Worm (Caenorhabditis elegans): Measurements from ENCODE around the gene ceh-30.

The ceh-30 gene

DNA sequence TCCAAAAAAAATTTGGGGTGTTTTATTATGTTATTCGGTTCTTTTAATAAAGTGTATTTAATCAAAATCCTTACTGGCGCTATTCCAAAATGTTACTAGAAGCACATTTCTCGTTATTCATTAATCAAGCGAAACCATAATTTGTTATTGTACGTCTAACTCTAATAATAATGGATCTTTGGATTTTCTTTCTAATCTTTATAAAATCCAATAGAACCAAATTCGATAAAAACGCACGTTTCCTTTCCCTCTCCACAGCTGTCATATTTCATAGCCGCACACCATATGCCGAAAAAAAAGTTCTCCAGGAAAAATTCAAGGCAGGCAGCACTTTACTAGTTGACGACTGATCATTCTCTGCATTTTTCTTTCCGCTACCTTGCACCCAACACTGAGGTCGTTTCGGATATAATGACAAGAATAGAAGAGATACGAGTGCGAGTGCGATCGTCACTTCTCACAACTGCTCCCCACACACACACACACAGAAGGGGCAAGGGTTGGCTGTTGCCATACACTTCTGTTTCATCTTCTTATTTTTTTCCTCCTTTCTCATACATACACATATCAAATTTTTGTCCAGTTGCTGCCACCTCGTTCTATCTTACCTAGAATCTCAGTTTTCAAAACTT, 39.7 kb upstream of the ceh-30 start (continued):
- TF ChIP-seq rnt-1 (tag; optimal IDR thresholded peaks at IDR 0.05): peak; percentile 38
- TF ChIP-seq elt-3 (tag; optimal IDR thresholded peaks at IDR 0.05): no peak
- TF ChIP-seq efl-3 (GFP tag; optimal IDR thresholded peaks at IDR 0.05): no peak
- TF ChIP-seq fos-1 (tag; optimal IDR thresholded peaks at IDR 0.05): no peak
- TF ChIP-seq efl-1 (optimal IDR thresholded peaks at IDR 0.05): no peak
- peak in 1 of 2 experiments; percentile 77 for TF ChIP-seq efl-1 (GFP tag; optimal IDR thresholded peaks at IDR 0.05 in 1 of 2)
- no peak for TF ChIP-seq unc-98 (GFP tag; IDR thresholded peaks at IDR 0.05)
- no peak for TF ChIP-seq isw-1 (GFP tag; IDR thresholded peaks at IDR 0.05)
- TF ChIP-seq nhr-85 (tag): peak; percentile 17
- TF ChIP-seq fkh-8 (tag; optimal IDR thresholded peaks at IDR 0.05): peak; percentile 32

DNA sequence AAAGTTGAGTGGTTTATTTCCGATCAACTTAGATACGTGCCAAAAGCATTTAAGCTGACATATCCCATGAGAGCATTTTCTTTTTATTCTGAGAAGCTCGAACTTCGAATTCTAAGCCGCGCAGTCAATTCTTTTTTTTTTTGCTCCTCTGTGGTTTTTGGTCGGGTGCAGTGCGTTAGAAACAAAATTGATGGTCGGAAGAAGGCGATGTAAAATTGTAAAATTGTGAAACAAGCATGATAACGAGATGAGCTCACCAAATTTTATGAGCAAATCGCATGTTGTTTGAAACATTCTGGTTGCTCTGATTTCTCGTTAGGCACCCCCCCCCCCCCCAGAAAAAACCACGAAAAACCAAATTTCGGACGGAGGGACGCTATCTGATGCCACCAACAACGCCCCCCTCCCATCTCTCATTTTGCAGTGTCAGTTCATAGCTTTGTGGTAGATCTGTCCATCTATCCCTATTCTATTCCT, 38.7 kb upstream of the ceh-30 start, which contains the start of gene aqp-7:
Gene aqp-7, plus strand, starts transcription at position 427 of the 477 bp plus-strand sequence.
- peak; percentile 22 for TF ChIP-seq fkh-10 (GFP tag; optimal IDR thresholded peaks at IDR 0.05)
- TF ChIP-seq snu-23 (GFP tag; optimal IDR thresholded peaks at IDR 0.05): no peak
- TF ChIP-seq efl-1 (optimal IDR thresholded peaks at IDR 0.05): no peak
- peak in 1 of 2 experiments; percentile 8 for TF ChIP-seq efl-1 (GFP tag; optimal IDR thresholded peaks at IDR 0.05 in 1 of 2)
- TF ChIP-seq lin-14 (GFP tag; optimal IDR thresholded peaks at IDR 0.05): peak; percentile 52
- no peak for TF ChIP-seq ztf-4 (tag; optimal IDR thresholded peaks at IDR 0.05)
- peak; percentile 11 for TF ChIP-seq egl-13 (tag; optimal IDR thresholded peaks at IDR 0.05)
- TF ChIP-seq unc-86 (tag; optimal IDR thresholded peaks at IDR 0.05): no peak
- no peak for TF ChIP-seq unc-30 (tag; optimal IDR thresholded peaks at IDR 0.05)

DNA sequence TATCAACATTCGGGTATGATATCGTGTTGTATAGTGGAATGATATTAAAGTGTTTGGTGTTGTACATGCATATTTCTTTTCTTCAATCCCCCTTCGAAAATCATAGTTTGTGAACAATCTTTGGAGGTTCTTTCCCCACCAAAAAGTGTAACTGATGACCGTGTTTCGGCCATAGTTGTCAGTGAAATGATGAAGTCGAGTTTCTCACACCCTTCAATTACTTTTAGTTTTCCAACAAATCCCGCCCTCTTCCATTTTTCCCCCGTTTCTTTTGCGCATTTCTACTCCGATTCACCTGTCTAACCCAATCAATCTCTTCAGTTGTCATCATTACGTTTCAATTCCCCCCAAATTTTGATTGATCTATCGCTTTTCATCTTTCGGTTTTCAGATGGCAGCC, 38.2 kb upstream of the ceh-30 start:
- TF ChIP-seq swsn-7 (tag; optimal IDR thresholded peaks at IDR 0.05) (no peak), snu-23 (GFP tag; optimal IDR thresholded peaks at IDR 0.05) (peak; percentile 43), elt-3 (tag; optimal IDR thresholded peaks at IDR 0.05) (peak in 2 of 6 experiments; percentile 21 to 42), lin-39 (tag; optimal IDR thresholded peaks at IDR 0.05) (no peak), blmp-1 (tag; optimal IDR thresholded peaks at IDR 0.05) (peak; percentile 81), snpc-4 (tag; optimal IDR thresholded peaks at IDR 0.05) (no peak), mdl-1 (tag; optimal IDR thresholded peaks at IDR 0.05) (no peak), nhr-20 (tag; optimal IDR thresholded peaks at IDR 0.05) (peak; percentile 28), grh-1 (GFP tag; IDR thresholded peaks at IDR 0.05) (no peak), nhr-85 (tag) (peak; percentile 80), lin-35 (GFP tag; optimal IDR thresholded peaks at IDR 0.05) (peak in 1 of 2 experiments; percentile 1), pqm-1 (tag; optimal IDR thresholded peaks at IDR 0.05) (no peak), nhr-71 (tag; optimal IDR thresholded peaks at IDR 0.05) (peak; percentile 33), lsy-2 (tag; optimal IDR thresholded peaks at IDR 0.05) (peak in 1 of 2 experiments; percentile 17), nhr-19 (GFP tag; conservative IDR thresholded peaks at IDR 0.05) (peak; percentile 60), dsc-1 (tag; optimal IDR thresholded peaks at IDR 0.05) (no peak)

DNA sequence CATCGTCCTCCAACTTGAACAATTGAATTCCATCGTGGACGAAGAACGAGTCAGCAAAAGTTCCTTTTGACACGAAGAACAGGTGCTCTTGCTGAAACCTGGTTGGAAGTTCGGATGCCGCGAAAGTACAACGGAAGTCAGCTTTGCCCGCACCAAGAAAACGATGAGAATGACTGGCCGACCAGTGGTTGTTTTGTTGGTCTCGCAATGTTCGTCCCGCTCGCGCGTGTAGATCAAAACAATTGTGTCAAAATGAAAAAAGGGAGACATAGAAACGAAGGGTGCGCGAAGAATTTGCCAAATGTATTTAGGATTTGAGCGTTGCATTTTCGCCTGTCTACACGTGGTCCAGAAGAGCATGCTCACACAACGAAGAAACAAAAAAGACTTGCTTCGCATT, 34.3 kb upstream of the ceh-30 start, which contains the start of gene M02F4.1:
Gene M02F4.1, minus strand, starts transcription at position 101 of the 400 bp plus-strand sequence.
- TF ChIP-seq zag-1 (tag; optimal IDR thresholded peaks at IDR 0.05) (no peak), Y116A8C.19 (tag; optimal IDR thresholded peaks at IDR 0.05; ENCODE audit: borderline replicate concordance) (no peak), pqm-1 (tag; optimal IDR thresholded peaks at IDR 0.05) (no peak), sptf-1 (tag; optimal IDR thresholded peaks at IDR 0.05) (no peak), nhr-11 (tag; optimal IDR thresholded peaks at IDR 0.05) (no peak), ztf-4 (tag; optimal IDR thresholded peaks at IDR 0.05) (no peak), egl-27 (tag; optimal IDR thresholded peaks at IDR 0.05) (no peak), ceh-90 (tag; optimal IDR thresholded peaks at IDR 0.05) (no peak), mdl-1 (tag; optimal IDR thresholded peaks at IDR 0.05) (no peak), lsy-2 (tag; optimal IDR thresholded peaks at IDR 0.05) (no peak), lin-13 (GFP tag; optimal IDR thresholded peaks at IDR 0.05) (no peak), mep-1 (tag; optimal IDR thresholded peaks at IDR 0.05) (no peak), nhr-47 (tag; optimal IDR thresholded peaks at IDR 0.05) (no peak)
